Fruit fly (Drosophila melanogaster) whole organism, embryonic: ENCODE measurements around the gene Scr.

Source experiments
- Atf3 ChIP-seq: fragments of 200-800 bp; sonication (Bioruptor generic); optimal IDR thresholded peaks from 3 replicates; lab custom pipeline; 2016; ENCODE audit warnings: missing biosample characterization, missing genetic modification characterization
- B-H2 ChIP-seq: fragments of 200-800 bp; sonication (Bioruptor generic); optimal IDR thresholded peaks from 2 replicates; lab custom pipeline; 2018; ENCODE audit warnings: missing biosample characterization, mild to moderate bottlenecking, missing genetic modification characterization
- BEAF-32 ChIP-seq: fragments of 200-800 bp; sonication (Bioruptor generic); optimal IDR thresholded peaks from 3 replicates; lab custom pipeline; 2017; ENCODE audit warnings: missing biosample characterization, missing genetic modification characterization, mild to moderate bottlenecking, moderate library complexity, missing genetic modification reagents
- Bgb ChIP-seq: fragments of 200-800 bp; sonication (Bioruptor generic); IDR thresholded peaks from 2 replicates; pipeline ENCODE4 v1.3.6; 2022; ENCODE audit warnings: missing biosample characterization, missing genetic modification characterization; ENCODE audit not compliant: partially characterized antibody
- CG10209 ChIP-seq: fragments of 200-800 bp; sonication (Bioruptor generic); optimal IDR thresholded peaks from 3 replicates; lab custom pipeline; 2017; ENCODE audit warnings: missing biosample characterization, mild to moderate bottlenecking, missing genetic modification characterization, missing genetic modification reagents
- CG11504 ChIP-seq: fragments of 200-800 bp; sonication (Bioruptor generic); optimal IDR thresholded peaks from 3 replicates; lab custom pipeline; 2019; ENCODE audit warnings: missing biosample characterization, mild to moderate bottlenecking, missing genetic modification characterization, moderate library complexity
- CG13894 ChIP-seq: fragments of 200-800 bp; sonication (Bioruptor generic); optimal IDR thresholded peaks from 3 replicates; lab custom pipeline; 2018; ENCODE audit warnings: missing biosample characterization, mild to moderate bottlenecking, missing genetic modification characterization, moderate library complexity
- CG6683 ChIP-seq: fragments of 200-800 bp; sonication (Bioruptor generic); optimal IDR thresholded peaks from 2 replicates; lab custom pipeline; 2017; ENCODE audit warnings: missing biosample characterization, mild to moderate bottlenecking, missing genetic modification characterization, missing genetic modification reagents
- CG7271 ChIP-seq: fragments of 200-800 bp; sonication (Bioruptor generic); optimal IDR thresholded peaks from 2 replicates; lab custom pipeline; 2018; ENCODE audit warnings: missing biosample characterization, mild to moderate bottlenecking, missing genetic modification characterization, moderate library complexity
- CG7928 ChIP-seq: fragments of 200-800 bp; sonication (Bioruptor generic); optimal IDR thresholded peaks from 2 replicates; lab custom pipeline; 2017; ENCODE audit warnings: missing biosample characterization, mild to moderate bottlenecking, missing genetic modification characterization
- Ets65A ChIP-seq: fragments of 200-800 bp; sonication (Bioruptor generic); peaks from one replicate; lab custom pipeline; 2016; ENCODE audit warnings: missing biosample characterization, missing genetic modification characterization
- GATAe ChIP-seq: fragments of 200-800 bp; sonication (Bioruptor generic); conservative IDR thresholded peaks from 2 replicates; pipeline ENCODE4 v1.3.6; 2022; ENCODE audit warnings: missing biosample characterization, missing genetic modification characterization
- HmgZ ChIP-seq: fragments of 200-800 bp; sonication (Bioruptor generic); optimal IDR thresholded peaks from 2 replicates; lab custom pipeline; 2018; ENCODE audit warnings: missing biosample characterization, mild to moderate bottlenecking, missing genetic modification characterization
- MESR4 ChIP-seq: fragments of 200-800 bp; sonication (Bioruptor generic); optimal IDR thresholded peaks from 2 replicates; lab custom pipeline; 2018; ENCODE audit warnings: missing biosample characterization, mild to moderate bottlenecking, missing genetic modification characterization, moderate library complexity
- Mes4 ChIP-seq: fragments of 200-800 bp; sonication (Bioruptor generic); optimal IDR thresholded peaks from 2 replicates; lab custom pipeline; 2016; ENCODE audit warnings: missing biosample characterization, missing genetic modification characterization
- YL-1 ChIP-seq: fragments of 200-800 bp; sonication (Bioruptor generic); optimal IDR thresholded peaks from 3 replicates; lab custom pipeline; 2017; ENCODE audit warnings: missing biosample characterization, mild to moderate bottlenecking, missing genetic modification characterization
- abd-A ChIP-seq: fragments of 200-800 bp; sonication (Bioruptor generic); optimal IDR thresholded peaks from 3 replicates; lab custom pipeline; 2019; ENCODE audit warnings: missing biosample characterization, mild to moderate bottlenecking, missing genetic modification characterization, moderate library complexity
- bbx ChIP-seq: fragments of 200-800 bp; sonication (Bioruptor generic); IDR thresholded peaks from 2 replicates; pipeline ENCODE4 v1.3.6; 2022; ENCODE audit warnings: missing biosample characterization, missing genetic modification characterization; ENCODE audit not compliant: partially characterized antibody
- bsh ChIP-seq, 2 experiments: fragments of 200-800 bp; sonication (Bioruptor generic); optimal IDR thresholded peaks; 2 replicates each; lab custom pipeline; 2017 to 2018; ENCODE audit warnings: mild to moderate bottlenecking in 2 of 2, missing biosample characterization in 2 of 2, missing genetic modification characterization in 2 of 2, moderate library complexity in 1 of 2
- chif ChIP-seq, 2 experiments: fragments of 200-800 bp; sonication (Bioruptor generic); optimal IDR thresholded peaks; 3 replicates each; lab custom pipeline; 2016; ENCODE audit warnings: missing biosample characterization in 2 of 2, missing genetic modification characterization in 2 of 2
- chn ChIP-seq: fragments of 200-800 bp; sonication (Bioruptor generic); optimal IDR thresholded peaks from 2 replicates; lab custom pipeline; 2016; ENCODE audit warnings: missing biosample characterization, missing genetic modification characterization
- ems ChIP-seq: fragments of 200-800 bp; sonication (Bioruptor generic); optimal IDR thresholded peaks from 3 replicates; lab custom pipeline; 2016; ENCODE audit warnings: missing biosample characterization, missing genetic modification characterization
- grn ChIP-seq: fragments of 200-800 bp; sonication (Bioruptor generic); optimal IDR thresholded peaks from 3 replicates; lab custom pipeline; 2017; ENCODE audit warnings: missing biosample characterization, missing genetic modification characterization
- ind ChIP-seq: fragments of 200-800 bp; sonication (Bioruptor generic); optimal IDR thresholded peaks from 3 replicates; lab custom pipeline; 2016; ENCODE audit warnings: missing biosample characterization, missing genetic modification characterization
- pan ChIP-seq, 4 experiments: fragments of >200 bp in 3 of 4; fragments of 200-800 bp in 1 of 4; sonication (Bioruptor generic) in 1 of 4; optimal IDR thresholded peaks in 3 of 4; IDR thresholded peaks in 1 of 4; 2 replicates each; pipeline versions ENCODE4 v1.3.6 to Lab custom; 2017 to 2022; ENCODE audit warnings: missing biosample characterization in 2 of 4, missing genetic modification characterization in 2 of 4, mixed read lengths in 1 of 4
- pb ChIP-seq: fragments of 200-800 bp; sonication (Bioruptor generic); optimal IDR thresholded peaks from 3 replicates; lab custom pipeline; 2016; ENCODE audit warnings: missing biosample characterization, missing genetic modification characterization
- stwl ChIP-seq: fragments of 200-800 bp; sonication (Bioruptor generic); optimal IDR thresholded peaks from 3 replicates; lab custom pipeline; 2018; ENCODE audit warnings: missing biosample characterization, mild to moderate bottlenecking, missing genetic modification characterization, moderate library complexity
- unc-4 ChIP-seq: fragments of 200-800 bp; sonication (Bioruptor generic); IDR thresholded peaks from 2 replicates; pipeline ENCODE4 v1.3.6; 2022; ENCODE audit warnings: missing biosample characterization, missing genetic modification characterization; ENCODE audit not compliant: partially characterized antibody
- zen ChIP-seq: fragments of 200-800 bp; sonication (Bioruptor generic); optimal IDR thresholded peaks from 3 replicates; lab custom pipeline; 2018; ENCODE audit warnings: missing biosample characterization, mild to moderate bottlenecking, missing genetic modification characterization, moderate library complexity

The Scr gene

dm6 chr3R:6780004-6780403 lies 69.8 kb downstream of the Scr start (continued):
- TF ChIP-seq chif (GFP tag; optimal IDR thresholded peaks at IDR 0.05; lab: Kevin White, UChicago), result no peak
- peak; percentile 24 for TF ChIP-seq CG7271
- TF ChIP-seq CG11504 (tag; lab: Kevin White, UChicago), result peak; percentile 81
- no peak for TF ChIP-seq pan (optimal IDR thresholded peaks at IDR 0.05; lab: Kevin White, UChicago)
- no peak for TF ChIP-seq pan (GFP tag; optimal IDR thresholded peaks at IDR 0.05 in 1 of 2, IDR thresholded peaks at IDR 0.05 in 1 of 2)
- TF ChIP-seq stwl, result no peak
- TF ChIP-seq pb (GFP tag; lab: Kevin White, UChicago), result no peak
- peak; percentile 24 for TF ChIP-seq HmgZ (tag; lab: Kevin White, UChicago)
- no peak for TF ChIP-seq MESR4 (GFP tag; lab: Kevin White, UChicago)
- TF ChIP-seq Mes4 (GFP tag; lab: Kevin White, UChicago), result no peak
- no peak for TF ChIP-seq grn
- peak; percentile 16 for TF ChIP-seq zen (tag; lab: Kevin White, UChicago)
- peak; percentile 72 for TF ChIP-seq Ets65A
- TF ChIP-seq CG6683 (GFP tag; lab: Kevin White, UChicago), result no peak
- TF ChIP-seq Bgb (GFP tag; lab: Robert Waterston, UW), result 0 out of 2 replicates have a peak, but pooled peaks have one; percentile 59
- TF ChIP-seq GATAe, result no peak
- no peak for TF ChIP-seq ems
- no peak for TF ChIP-seq BEAF-32 (GFP tag; lab: Kevin White, UChicago)
- TF ChIP-seq unc-4, result no peak
- no peak for TF ChIP-seq bsh (GFP tag; optimal IDR thresholded peaks at IDR 0.05; lab: Kevin White, UChicago)
- no peak for TF ChIP-seq bbx (GFP tag; lab: Robert Waterston, UW)
- TF ChIP-seq B-H2 (GFP tag; lab: Kevin White, UChicago), result no peak

dm6 chr3R:6776797-6777196 lies 73.0 kb downstream of the Scr start:
- TF ChIP-seq YL-1 (GFP tag; lab: Kevin White, UChicago) (no peak), CG7928 (no peak), Atf3 (GFP tag; lab: Kevin White, UChicago) (no peak), chn (GFP tag; lab: Kevin White, UChicago) (no peak), ind (GFP tag; lab: Kevin White, UChicago) (no peak), CG10209 (no peak), abd-A (tag; lab: Kevin White, UChicago) (peak; percentile 84), CG13894 (peak; percentile 82)
